Worm (Caenorhabditis elegans): ENCODE results near the gene Y79H2A.3.

ce11 chrIII:12094158-12094856 lies 42.2 kb upstream of the Y79H2A.3 start:
- TF ChIP-seq unc-62 (GFP tag; optimal IDR thresholded peaks at IDR 0.05): no peak
- no peak for TF ChIP-seq sptf-1 (tag; optimal IDR thresholded peaks at IDR 0.05)
- TF ChIP-seq hlh-4 (tag; optimal IDR thresholded peaks at IDR 0.05): no peak
- no peak for TF ChIP-seq ztf-4 (tag; optimal IDR thresholded peaks at IDR 0.05)
- TF ChIP-seq efl-3 (GFP tag; optimal IDR thresholded peaks at IDR 0.05): no peak
- no peak for TF ChIP-seq lin-15B (tag; optimal IDR thresholded peaks at IDR 0.05)
- no peak for TF ChIP-seq nhr-28 (tag; optimal IDR thresholded peaks at IDR 0.05)
- TF ChIP-seq ceh-63 (GFP tag; optimal IDR thresholded peaks at IDR 0.05): no peak
- TF ChIP-seq ces-1 (GFP tag; optimal IDR thresholded peaks at IDR 0.05): no peak
- TF ChIP-seq egl-27 (tag; optimal IDR thresholded peaks at IDR 0.05): no peak

Data from whole organism, L1 larva.